Worm (Caenorhabditis elegans) whole organism, L2 larva: Measurements from ENCODE around the gene F08D12.7.
A peak's percentile ranks its signal among the peaks of the same experiment; 100 is the strongest.

Source experiments
- C34F6.9 ChIP-seq: fragments of 150-350 bp; optimal IDR thresholded peaks from 2 replicates; lab custom pipeline; 2014; ENCODE audit warnings: missing biosample characterization, missing genetic modification characterization
- R02D3.7 ChIP-seq: fragments of 150-350 bp; optimal IDR thresholded peaks from 2 replicates; lab custom pipeline; 2014; ENCODE audit warnings: missing biosample characterization, missing genetic modification characterization
- ZK546.5 ChIP-seq: sonication (generic microtip); optimal IDR thresholded peaks from 2 replicates; lab custom pipeline; 2017; ENCODE audit warnings: missing biosample characterization, missing genetic modification characterization
- egl-27 ChIP-seq: sonication (generic microtip); optimal IDR thresholded peaks from 3 replicates; lab custom pipeline; 2017; ENCODE audit warnings: missing biosample characterization, missing genetic modification reagents, missing genetic modification characterization
- mdl-1 ChIP-seq, 2 experiments: fragments of 150-350 bp in 1 of 2; sonication (generic microtip) in 1 of 2; optimal IDR thresholded peaks; 2 replicates each; lab custom pipeline; 2017; ENCODE audit warnings: missing biosample characterization in 2 of 2, missing genetic modification characterization in 2 of 2
- nhr-237 ChIP-seq: fragments of 150-350 bp; optimal IDR thresholded peaks from 2 replicates; lab custom pipeline; 2014; ENCODE audit warnings: missing biosample characterization, missing genetic modification characterization
- sem-4 ChIP-seq: fragments of 150-350 bp; optimal IDR thresholded peaks from 2 replicates; lab custom pipeline; 2014; ENCODE audit warnings: missing biosample characterization, missing genetic modification reagents, missing genetic modification characterization
- snpc-4 ChIP-seq: fragments of 150-350 bp; optimal IDR thresholded peaks from 2 replicates; lab custom pipeline; 2014; ENCODE audit warnings: missing biosample characterization, missing genetic modification characterization

- TF ChIP-seq egl-27 (tag; lab: Kevin White, UChicago), result no peak
- no peak for TF ChIP-seq mdl-1 (tag; optimal IDR thresholded peaks at IDR 0.05; lab: Kevin White, UChicago)
- no peak for TF ChIP-seq ZK546.5
- peak; percentile 28 for TF ChIP-seq C34F6.9 (tag; lab: Kevin White, UChicago)
- no peak for TF ChIP-seq snpc-4 (tag; lab: Kevin White, UChicago)
- TF ChIP-seq R02D3.7 (tag; lab: Kevin White, UChicago), result no peak
- TF ChIP-seq sem-4, result no peak
- no peak for TF ChIP-seq nhr-237
Observed at ce11 chrII:2734735-2735134, 34.2 kb downstream of the F08D12.7 start.
